Fruit fly (Drosophila melanogaster): ENCODE measurements around the gene CatB.

dm6 chr2L:8738253-8738665 lies 32.9 kb downstream of the CatB start:
- TF ChIP-seq pad (GFP tag; optimal IDR thresholded peaks at IDR 0.05) (peak; percentile 66), Crg-1 (GFP tag; optimal IDR thresholded peaks at IDR 0.05) (no peak), CG1620 (GFP tag; optimal IDR thresholded peaks at IDR 0.05) (no peak)
